Worm (Caenorhabditis elegans) whole organism, L1 larva: ENCODE measurements around the gene ZK1128.7.

Experiments
- C16A3.4 ChIP-seq: fragments of 150-350 bp; optimal IDR thresholded peaks from 2 replicates; lab custom pipeline; 2014; ENCODE audit warnings: missing biosample characterization, missing genetic modification characterization
- aha-1 ChIP-seq: fragments of 150-350 bp; optimal IDR thresholded peaks from 2 replicates; lab custom pipeline; 2014; ENCODE audit warnings: missing biosample characterization, missing genetic modification characterization
- ama-1 ChIP-seq: fragments of 150-350 bp; optimal IDR thresholded peaks from 2 replicates; lab custom pipeline; 2014
- blmp-1 ChIP-seq: fragments of 150-350 bp; optimal IDR thresholded peaks from 2 replicates; lab custom pipeline; 2014; ENCODE audit warnings: missing biosample characterization, missing genetic modification characterization
- ceh-82 ChIP-seq, 3 experiments: fragments of 150-350 bp in 1 of 3; sonication (generic microtip) in 2 of 3; optimal IDR thresholded peaks; 2 replicates each; lab custom pipeline; 2014 to 2017; ENCODE audit warnings: missing biosample characterization in 3 of 3, missing genetic modification characterization in 3 of 3
- ceh-88 ChIP-seq: fragments of 200-800 bp; sonication (Bioruptor generic); IDR thresholded peaks from 2 replicates; pipeline ENCODE4 v1.3.6; 2022; ENCODE audit warnings: missing genetic modification characterization, missing compliant biosample characterization
- elt-3 ChIP-seq, 6 experiments: fragments of 150-350 bp in 1 of 6; sonication (generic microtip); optimal IDR thresholded peaks; 2 replicates each; lab custom pipeline; 2017 to 2018; ENCODE audit warnings: missing biosample characterization in 6 of 6, missing genetic modification characterization in 6 of 6, inconsistent platforms in 1 of 6
- grh-1 ChIP-seq: fragments of 200-800 bp; sonication (Bioruptor generic); IDR thresholded peaks from 2 replicates; pipeline ENCODE4 v1.3.6; 2022; ENCODE audit warnings: missing genetic modification reagents, missing genetic modification characterization, missing compliant biosample characterization
- hlh-4 ChIP-seq: sonication (generic microtip); optimal IDR thresholded peaks from 2 replicates; lab custom pipeline; 2016; ENCODE audit warnings: mild to moderate bottlenecking, missing genetic modification characterization, missing compliant biosample characterization
- jun-1 ChIP-seq: fragments of 150-350 bp; optimal IDR thresholded peaks from 2 replicates; lab custom pipeline; 2014; ENCODE audit warnings: missing biosample characterization, missing genetic modification reagents, missing genetic modification characterization
- lin-13 ChIP-seq: fragments of 150-350 bp; optimal IDR thresholded peaks from 2 replicates; lab custom pipeline; 2014; ENCODE audit warnings: missing biosample characterization, missing genetic modification reagents, missing genetic modification characterization
- lin-35 ChIP-seq, 2 experiments: fragments of 150-350 bp; optimal IDR thresholded peaks; 2 replicates each; lab custom pipeline; 2014; ENCODE audit warnings: missing biosample characterization in 2 of 2, missing genetic modification characterization in 2 of 2, missing genetic modification reagents in 2 of 2
- lsy-2 ChIP-seq, 2 experiments: fragments of 150-350 bp; optimal IDR thresholded peaks; 2 replicates each; lab custom pipeline; 2014; ENCODE audit warnings: missing biosample characterization in 2 of 2, missing genetic modification characterization in 2 of 2
- mdl-1 ChIP-seq, 2 experiments: fragments of 150-350 bp; optimal IDR thresholded peaks; 2 replicates each; lab custom pipeline; 2014 to 2017; ENCODE audit warnings: missing biosample characterization in 2 of 2, missing genetic modification characterization in 2 of 2, inconsistent platforms in 1 of 2
- nhr-12 ChIP-seq: sonication (generic microtip); optimal IDR thresholded peaks from 2 replicates; lab custom pipeline; 2017; ENCODE audit warnings: missing biosample characterization, missing genetic modification characterization
- nhr-237 ChIP-seq: fragments of 150-350 bp; optimal IDR thresholded peaks from 2 replicates; lab custom pipeline; 2014; ENCODE audit warnings: missing biosample characterization, missing genetic modification characterization
- nhr-28 ChIP-seq: fragments of 150-350 bp; optimal IDR thresholded peaks from 2 replicates; lab custom pipeline; 2014; ENCODE audit warnings: missing biosample characterization, missing genetic modification characterization
- nhr-71 ChIP-seq: sonication (generic microtip); optimal IDR thresholded peaks from 2 replicates; lab custom pipeline; 2016; ENCODE audit warnings: mild to moderate bottlenecking, missing genetic modification characterization, moderate library complexity, missing compliant biosample characterization
- nhr-76 ChIP-seq: sonication (generic microtip); optimal IDR thresholded peaks from 2 replicates; lab custom pipeline; 2017; ENCODE audit warnings: missing biosample characterization, missing genetic modification characterization
- nhr-85 ChIP-seq: sonication (generic microtip); peaks from one replicate; lab custom pipeline; 2016; ENCODE audit warnings: missing genetic modification characterization, inconsistent platforms, missing compliant biosample characterization
- nhr-90 ChIP-seq: sonication (generic microtip); optimal IDR thresholded peaks from 2 replicates; lab custom pipeline; 2016; ENCODE audit warnings: mild to moderate bottlenecking, missing genetic modification characterization, missing compliant biosample characterization; ENCODE audit not compliant: poor library complexity
- rnt-1 ChIP-seq: sonication (generic microtip); optimal IDR thresholded peaks from 2 replicates; lab custom pipeline; 2016; ENCODE audit warnings: mild to moderate bottlenecking, missing genetic modification characterization, moderate library complexity, missing compliant biosample characterization
- snu-23 ChIP-seq: sonication (generic microtip); optimal IDR thresholded peaks from 2 replicates; lab custom pipeline; 2016; ENCODE audit warnings: missing genetic modification characterization, missing compliant biosample characterization
- sox-4 ChIP-seq: sonication (generic microtip); optimal IDR thresholded peaks from 2 replicates; lab custom pipeline; 2016; ENCODE audit warnings: missing genetic modification characterization, missing compliant biosample characterization
- tlp-1 ChIP-seq: fragments of 150-350 bp; optimal IDR thresholded peaks from 2 replicates; lab custom pipeline; 2014; ENCODE audit warnings: missing biosample characterization, missing genetic modification characterization
- unc-30 ChIP-seq: sonication (generic microtip); optimal IDR thresholded peaks from 2 replicates; lab custom pipeline; 2017; ENCODE audit warnings: missing biosample characterization, missing genetic modification characterization
- unc-62 ChIP-seq: fragments of 150-350 bp; optimal IDR thresholded peaks from 2 replicates; lab custom pipeline; 2014; ENCODE audit warnings: missing biosample characterization, missing genetic modification reagents, missing genetic modification characterization
- unc-86 ChIP-seq: sonication (generic microtip); optimal IDR thresholded peaks from 2 replicates; lab custom pipeline; 2016; ENCODE audit warnings: missing genetic modification characterization, missing compliant biosample characterization
- unc-98 ChIP-seq: fragments of 200-800 bp; sonication (Bioruptor generic); IDR thresholded peaks from 2 replicates; pipeline ENCODE4 v1.3.6; 2022; ENCODE audit warnings: missing genetic modification characterization, missing compliant biosample characterization
- vab-15 ChIP-seq: sonication (generic microtip); optimal IDR thresholded peaks from 2 replicates; lab custom pipeline; 2017; ENCODE audit warnings: missing genotype, mild to moderate bottlenecking, missing genetic modification characterization, missing compliant biosample characterization
- zip-4 ChIP-seq: fragments of 200-800 bp; sonication (Bioruptor generic); optimal IDR thresholded peaks from 2 replicates; lab custom pipeline; 2018; ENCODE audit warnings: mild to moderate bottlenecking, missing genetic modification characterization, moderate library complexity, missing compliant biosample characterization
- ztf-4 ChIP-seq: fragments of 150-350 bp; optimal IDR thresholded peaks from 2 replicates; lab custom pipeline; 2014; ENCODE audit warnings: missing biosample characterization, missing genetic modification characterization

Gene ZK1128.7

DNA sequence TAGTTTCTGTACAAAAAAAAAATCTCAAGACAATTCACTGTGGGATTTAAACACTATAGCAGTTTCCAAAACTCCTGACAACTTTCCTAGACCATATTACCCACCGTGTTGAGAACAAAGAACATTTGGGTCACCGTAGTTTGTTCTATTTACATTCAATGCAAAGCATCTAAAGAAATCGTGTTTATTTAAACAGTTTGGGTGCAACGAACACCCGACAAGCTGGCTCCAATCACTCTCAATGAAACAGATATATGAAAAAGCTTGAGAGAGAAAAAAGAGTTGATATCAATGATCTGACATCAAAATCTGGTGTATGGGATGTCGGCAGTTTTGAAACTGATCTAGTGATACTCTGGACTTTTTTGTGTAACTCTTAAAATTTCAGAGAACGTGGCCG, 18.2 kb downstream of the ZK1128.7 start (continued):
- peak; percentile 15 for TF ChIP-seq snu-23 (GFP tag; lab: Kevin White, UChicago)

DNA sequence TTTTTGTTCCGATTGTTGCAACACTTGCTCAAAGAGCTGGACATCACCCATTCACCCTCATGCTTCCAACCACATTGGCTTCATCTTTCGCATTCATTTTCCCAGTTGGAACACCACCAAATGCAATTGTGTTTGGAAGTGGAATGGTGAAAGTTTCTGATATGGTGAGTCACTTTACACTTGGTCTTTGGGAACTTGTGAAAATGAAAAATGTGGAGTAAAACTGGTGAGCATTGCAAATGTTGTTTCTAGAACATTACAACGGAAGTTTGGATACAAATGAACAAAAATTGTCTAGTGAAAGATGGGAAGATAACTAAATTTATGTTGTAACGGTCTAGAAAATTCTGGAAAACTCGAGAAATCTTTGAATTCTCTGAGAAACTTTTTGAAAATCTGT, 19.5 kb downstream of the ZK1128.7 start:
- TF ChIP-seq ztf-4 (tag; lab: Kevin White, UChicago) (no peak), sox-4 (tag; lab: Kevin White, UChicago) (no peak), nhr-76 (tag; lab: Kevin White, UChicago) (no peak), nhr-90 (no peak), blmp-1 (tag; lab: Kevin White, UChicago) (no peak)

DNA sequence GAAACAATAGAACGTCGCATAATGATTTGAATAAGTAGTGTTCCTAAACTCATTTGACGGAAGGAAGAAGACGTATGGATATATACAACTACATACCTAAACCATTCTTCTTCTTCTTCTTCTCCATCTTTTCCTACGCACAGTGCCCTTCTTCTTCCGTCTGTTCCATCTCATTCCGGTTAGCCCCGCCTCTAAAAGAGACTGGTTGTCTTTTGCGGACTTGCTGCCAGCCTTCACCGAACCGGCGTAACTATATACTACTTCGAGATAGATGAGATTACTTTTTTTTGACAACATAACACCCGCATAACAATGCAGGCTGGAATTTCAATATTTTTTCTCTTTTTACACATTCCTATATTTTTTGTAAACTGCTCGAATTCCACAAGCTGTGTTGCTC, 23.6 kb downstream of the ZK1128.7 start, which contains the start of the genes K08E5.5 and mua-3:
TSS of gene K08E5.5 (minus strand) at position 101 of the 400 bp plus-strand sequence.
TSS of gene mua-3 (plus strand) at position 313 of the 400 bp plus-strand sequence.
- TF ChIP-seq unc-98 (no peak), nhr-12 (tag; lab: Kevin White, UChicago) (no peak), ceh-88 (GFP tag; lab: Robert Waterston, UW) (no peak), nhr-28 (tag; lab: Kevin White, UChicago) (no peak), unc-86 (tag; lab: Kevin White, UChicago) (no peak), tlp-1 (tag; lab: Kevin White, UChicago) (no peak)

DNA sequence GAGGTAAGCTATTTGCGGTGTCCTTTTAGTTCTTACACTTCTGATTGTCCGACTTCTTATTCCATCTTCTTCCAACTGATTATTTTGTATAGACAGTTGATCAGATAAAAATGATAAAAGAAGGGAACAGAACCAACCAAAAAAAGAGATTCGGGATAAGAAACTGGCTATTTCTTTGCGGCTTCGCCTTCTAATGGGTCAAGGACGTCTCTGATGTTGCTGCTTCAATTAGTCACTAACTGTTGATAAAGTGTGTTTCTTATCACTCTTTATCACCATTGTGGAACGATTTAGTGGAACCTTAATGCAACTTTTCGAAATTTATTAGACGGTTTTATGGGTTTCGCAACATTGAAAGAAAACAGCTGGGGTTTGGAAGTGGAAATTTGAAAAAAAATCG, 33.5 kb downstream of the ZK1128.7 start:
- TF ChIP-seq aha-1 (tag; lab: Kevin White, UChicago) (no peak), ztf-4 (tag; lab: Kevin White, UChicago) (no peak), blmp-1 (tag; lab: Kevin White, UChicago) (peak; percentile 65), nhr-85 (tag; lab: Kevin White, UChicago) (no peak), lsy-2 (tag; optimal IDR thresholded peaks at IDR 0.05; lab: Kevin White, UChicago) (no peak), jun-1 (tag; lab: Kevin White, UChicago) (no peak), elt-3 (tag; optimal IDR thresholded peaks at IDR 0.05; lab: Kevin White, UChicago) (peak in 2 of 6 experiments; percentile 25 to 71)

DNA sequence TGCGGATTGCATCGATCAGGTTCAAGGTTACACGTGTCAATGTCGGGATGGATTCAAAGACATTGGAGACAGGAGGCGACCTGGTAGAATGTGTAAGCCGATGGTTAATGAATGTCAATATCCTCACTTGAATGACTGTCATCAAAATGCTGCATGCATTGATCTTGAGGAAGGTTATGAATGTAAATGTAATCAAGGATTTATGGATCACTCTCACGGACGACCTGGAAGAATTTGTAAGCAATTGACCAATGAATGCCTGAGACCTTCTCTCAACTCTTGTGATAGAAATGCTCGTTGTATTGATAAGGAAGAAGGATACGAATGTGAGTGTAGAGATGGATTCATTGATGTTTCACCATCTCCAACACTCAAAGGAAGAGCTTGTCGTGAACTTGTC, 41.2 kb downstream of the ZK1128.7 start:
- no peak for TF ChIP-seq vab-15 (tag; lab: Kevin White, UChicago)
- TF ChIP-seq nhr-71 = no peak
- no peak for TF ChIP-seq unc-62 (GFP tag; lab: Kevin White, UChicago)
- TF ChIP-seq unc-30 (tag; lab: Kevin White, UChicago) = no peak

DNA sequence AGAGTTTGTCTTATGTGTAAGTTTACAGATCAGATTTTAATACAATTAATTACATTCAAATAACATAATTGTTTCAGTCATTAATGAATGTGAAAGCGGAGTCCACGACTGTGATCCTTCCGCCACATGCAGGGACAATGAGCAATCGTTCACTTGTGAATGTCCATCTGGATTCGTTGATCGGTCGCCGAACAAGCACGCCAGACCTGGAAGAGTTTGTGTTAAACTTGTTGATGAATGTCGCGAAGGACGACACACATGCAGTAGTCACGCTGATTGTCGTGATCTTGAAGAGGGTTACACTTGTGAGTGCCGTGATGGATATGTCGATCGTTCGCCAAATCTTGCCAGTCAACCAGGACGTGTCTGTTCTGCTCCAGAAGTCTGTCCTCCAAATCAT, 41.7 kb downstream of the ZK1128.7 start:
- TF ChIP-seq mdl-1 (tag; optimal IDR thresholded peaks at IDR 0.05; lab: Kevin White, UChicago) = no peak
- TF ChIP-seq nhr-12 (tag; lab: Kevin White, UChicago) = no peak
- no peak for TF ChIP-seq unc-98
- TF ChIP-seq nhr-90 = no peak
- TF ChIP-seq zip-4 = no peak
- TF ChIP-seq grh-1 (GFP tag; lab: Robert Waterston, UW) = no peak
- TF ChIP-seq rnt-1 (tag; lab: Kevin White, UChicago) = no peak
- no peak for TF ChIP-seq vab-15 (tag; lab: Kevin White, UChicago)
- TF ChIP-seq lin-13 = no peak

DNA sequence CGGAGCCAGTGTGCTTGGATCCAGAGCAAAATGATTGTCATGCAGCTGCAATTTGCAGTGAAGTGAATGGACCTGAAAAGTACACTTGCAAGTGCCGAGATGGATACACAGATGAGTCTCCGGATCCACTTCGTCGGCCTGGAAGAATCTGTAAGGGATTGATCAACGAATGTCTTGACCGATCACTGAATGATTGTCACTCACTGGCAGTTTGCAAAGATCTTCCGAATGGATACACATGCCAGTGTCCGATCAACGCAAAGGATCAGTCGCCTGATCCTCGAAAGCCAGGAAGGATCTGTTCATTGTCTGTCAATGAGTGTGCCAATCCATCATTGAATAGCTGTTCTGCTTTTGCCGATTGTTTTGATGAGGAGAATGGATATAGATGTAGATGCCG, 42.6 kb downstream of the ZK1128.7 start:
- TF ChIP-seq ama-1 (lab: Kevin White, UChicago) = no peak
- TF ChIP-seq nhr-237 (tag; lab: Kevin White, UChicago) = no peak
- TF ChIP-seq rnt-1 (tag; lab: Kevin White, UChicago) = no peak
- no peak for TF ChIP-seq aha-1 (tag; lab: Kevin White, UChicago)
- no peak for TF ChIP-seq C16A3.4 (tag; lab: Kevin White, UChicago)
- TF ChIP-seq ceh-82 (tag; optimal IDR thresholded peaks at IDR 0.05; lab: Kevin White, UChicago) = no peak
- TF ChIP-seq hlh-4 (tag; lab: Kevin White, UChicago) = no peak
- no peak for TF ChIP-seq lin-35 (GFP tag; optimal IDR thresholded peaks at IDR 0.05; lab: Kevin White, UChicago)
